Fruit fly (Drosophila melanogaster): ENCODE measurements around the gene CG17196.

DNA sequence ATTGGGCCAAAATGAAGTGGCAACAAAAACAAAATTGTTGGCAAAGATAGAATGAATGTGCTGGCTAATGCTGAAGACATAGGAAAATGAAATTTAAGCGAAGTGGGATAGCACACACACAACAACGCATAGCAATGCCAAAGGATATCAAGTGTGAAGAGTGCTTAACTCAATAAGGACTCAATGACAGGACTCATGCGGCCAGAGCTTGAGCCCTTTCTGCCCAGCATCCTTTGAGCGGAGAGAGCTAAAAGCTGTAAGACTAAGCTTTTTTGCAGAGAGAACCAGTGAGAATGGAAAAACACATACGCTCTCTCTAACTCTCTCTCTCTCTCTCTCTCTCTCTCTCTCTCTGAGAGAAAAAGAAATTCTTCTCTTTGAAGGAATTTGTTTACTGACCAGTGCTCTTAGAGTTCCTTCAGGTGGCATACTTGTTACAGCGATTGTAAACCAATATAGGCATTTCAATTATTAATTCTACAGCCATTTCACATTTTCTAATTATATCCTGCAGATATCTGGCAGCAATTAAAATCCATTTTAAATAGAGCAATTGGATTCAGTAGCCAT, 6.9 kb upstream of the CG17196 start:
- TF ChIP-seq CG12659 (GFP tag; optimal IDR thresholded peaks at IDR 0.05) (no peak), Bgb (GFP tag; IDR thresholded peaks at IDR 0.05; ENCODE audit: partially characterized antibody) (no peak), CG3838 (GFP tag; optimal IDR thresholded peaks at IDR 0.05) (no peak)

Measured in whole organism, embryonic.